Worm (Caenorhabditis elegans): Measurements from ENCODE around the gene F40G9.9.

F40G9.9 gene

DNA sequence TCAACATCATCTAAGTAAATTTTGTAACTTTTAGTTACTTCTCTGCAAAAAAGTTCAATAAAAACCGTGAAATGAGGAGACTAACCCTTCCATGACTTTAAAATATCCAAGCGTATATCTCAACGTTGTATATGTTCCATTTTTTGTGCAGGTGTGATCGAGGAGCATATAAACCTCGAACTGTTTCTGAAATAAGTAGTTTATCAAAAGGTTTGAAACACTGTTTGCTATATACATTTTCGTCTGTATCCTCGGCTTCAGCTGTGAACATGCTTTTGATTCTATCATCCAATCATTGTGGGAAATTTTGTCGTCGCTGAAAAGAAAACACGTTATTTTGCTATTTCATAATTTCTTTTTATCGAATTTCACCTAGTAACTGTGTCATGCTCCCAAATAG is 9.4 kb upstream of the F40G9.9 start, which contains the start of gene F40G9.5:
F40G9.5 (plus strand) TSS at position 301 of the 400 bp plus-strand sequence.
- no peak for TF ChIP-seq skn-1 (tag; optimal IDR thresholded peaks at IDR 0.05)
- TF ChIP-seq hlh-4 (tag; optimal IDR thresholded peaks at IDR 0.05) = no peak
- TF ChIP-seq C34B4.2 (tag; optimal IDR thresholded peaks at IDR 0.05) = no peak
- no peak for TF ChIP-seq blmp-1 (tag; optimal IDR thresholded peaks at IDR 0.05)
- no peak for TF ChIP-seq mef-2 (tag; optimal IDR thresholded peaks at IDR 0.05)
- TF ChIP-seq tlp-1 (tag; optimal IDR thresholded peaks at IDR 0.05) = no peak

DNA sequence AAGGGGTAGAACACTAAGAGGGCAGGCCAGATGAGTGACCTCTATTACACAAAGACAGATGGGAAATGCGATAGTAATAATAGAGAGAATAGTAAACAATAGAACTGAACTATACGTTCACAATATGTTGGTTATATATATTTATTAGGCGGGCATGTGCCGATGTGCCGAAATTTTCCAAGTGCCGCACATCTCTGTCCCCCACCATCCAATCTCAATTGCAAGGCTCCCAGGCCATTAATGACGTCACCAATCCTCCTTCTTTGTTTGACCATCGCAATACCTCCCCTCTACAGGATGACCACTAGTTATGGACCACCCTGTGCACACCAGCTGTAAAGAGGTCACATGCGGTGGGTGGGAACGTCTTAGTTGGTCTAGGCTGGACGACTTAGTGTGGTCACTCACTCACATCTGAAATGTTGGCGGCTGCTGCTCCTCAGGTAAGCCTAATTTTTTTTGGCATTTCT is 7.6 kb upstream of the F40G9.9 start, which contains the start of gene F40G9.6:
F40G9.6 (plus strand) TSS at position 420 of the 470 bp plus-strand sequence.
- no peak for TF ChIP-seq lsy-2 (tag; optimal IDR thresholded peaks at IDR 0.05)

DNA sequence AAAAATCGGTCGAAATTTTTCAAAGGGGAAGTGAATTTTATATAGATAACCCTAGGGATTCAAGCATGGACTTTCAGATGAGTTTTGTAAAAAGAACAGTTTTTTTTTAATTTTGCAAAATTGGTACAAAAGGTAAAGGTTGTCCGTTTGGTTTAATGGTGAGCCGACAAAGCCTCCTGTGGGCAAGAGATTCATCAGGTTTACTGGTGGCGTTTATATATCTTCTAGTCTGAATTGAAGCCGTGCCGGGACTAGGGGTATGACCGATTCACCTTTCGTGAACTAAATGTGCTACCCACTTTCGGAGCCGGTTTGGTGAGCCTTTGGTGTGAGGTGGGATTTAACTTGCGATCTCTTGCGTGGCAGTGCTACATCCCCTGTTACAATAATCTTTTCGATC is 6.6 kb upstream of the F40G9.9 start:
- TF ChIP-seq snu-23 (GFP tag; optimal IDR thresholded peaks at IDR 0.05) (no peak), zag-1 (tag; optimal IDR thresholded peaks at IDR 0.05) (no peak), aha-1 (tag; optimal IDR thresholded peaks at IDR 0.05) (no peak), mdl-1 (tag; optimal IDR thresholded peaks at IDR 0.05) (no peak), nhr-11 (tag; optimal IDR thresholded peaks at IDR 0.05) (no peak), nhr-84 (tag; optimal IDR thresholded peaks at IDR 0.05) (no peak)

DNA sequence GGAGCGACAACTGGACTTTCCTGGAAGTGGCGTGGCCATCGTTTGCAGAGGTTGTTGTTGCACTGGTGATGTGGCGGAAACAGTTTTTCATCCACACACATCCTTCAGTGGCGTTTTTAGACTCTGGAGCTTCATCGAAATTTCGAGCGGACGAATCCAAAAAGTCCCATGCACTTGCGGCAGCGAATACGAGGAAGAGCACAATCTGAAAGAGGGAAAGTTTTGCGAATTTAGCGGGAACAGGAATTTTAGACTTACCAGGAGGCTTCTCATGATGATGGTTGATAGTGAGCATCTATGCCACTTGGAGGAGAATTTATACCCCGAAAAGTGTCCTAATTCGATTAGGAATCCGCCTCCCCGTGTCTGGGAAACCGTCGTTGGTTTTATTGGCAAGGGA is 6.2 kb upstream of the F40G9.9 start, which contains the start of gene F40G9.14:
F40G9.14 (minus strand) TSS at position 101 of the 400 bp plus-strand sequence.
- TF ChIP-seq pqm-1 (tag; optimal IDR thresholded peaks at IDR 0.05) (no peak), snu-23 (GFP tag; optimal IDR thresholded peaks at IDR 0.05) (no peak), lsy-2 (tag; optimal IDR thresholded peaks at IDR 0.05) (no peak), grh-1 (GFP tag; IDR thresholded peaks at IDR 0.05) (no peak), pax-3 (tag; optimal IDR thresholded peaks at IDR 0.05) (no peak), mef-2 (tag; optimal IDR thresholded peaks at IDR 0.05) (no peak), lin-15B (tag; optimal IDR thresholded peaks at IDR 0.05) (no peak), egl-13 (tag; optimal IDR thresholded peaks at IDR 0.05) (no peak), lin-39 (tag; optimal IDR thresholded peaks at IDR 0.05) (no peak), elt-2 (tag; optimal IDR thresholded peaks at IDR 0.05) (no peak), tbx-2 (tag; optimal IDR thresholded peaks at IDR 0.05) (no peak), C34B4.2 (tag; optimal IDR thresholded peaks at IDR 0.05) (no peak), C04F5.9 (tag; optimal IDR thresholded peaks at IDR 0.05) (no peak), dsc-1 (tag; optimal IDR thresholded peaks at IDR 0.05) (no peak), rnt-1 (tag; optimal IDR thresholded peaks at IDR 0.05) (no peak), vab-15 (tag; optimal IDR thresholded peaks at IDR 0.05) (no peak), ceh-8 (GFP tag; optimal IDR thresholded peaks at IDR 0.05) (no peak)

DNA sequence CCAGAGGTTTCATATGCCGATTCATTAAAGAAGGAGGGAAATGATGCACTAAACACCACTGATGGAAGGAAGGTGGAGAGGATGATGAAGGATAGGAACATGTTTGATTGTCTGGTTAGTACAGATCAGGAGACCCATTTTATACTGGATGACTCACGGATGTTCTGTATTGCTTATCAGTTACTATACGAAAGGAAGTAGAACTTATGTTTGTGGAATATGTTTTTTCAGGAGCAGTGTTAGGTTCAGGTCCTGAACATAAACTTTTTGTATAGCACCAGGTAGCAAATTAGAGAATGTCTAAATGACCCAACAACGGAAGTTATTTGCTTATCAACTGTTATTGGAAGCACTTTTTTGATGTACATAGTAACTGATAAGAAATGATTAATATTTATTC is 4.2 kb upstream of the F40G9.9 start, which contains the start of gene clec-148:
clec-148 (minus strand) TSS at position 101 of the 400 bp plus-strand sequence.
- TF ChIP-seq mdl-1 (tag; optimal IDR thresholded peaks at IDR 0.05) = no peak
- no peak for TF ChIP-seq dsc-1 (tag; optimal IDR thresholded peaks at IDR 0.05)
- TF ChIP-seq xbp-1 (tag; optimal IDR thresholded peaks at IDR 0.05) = no peak
- TF ChIP-seq mep-1 (tag; optimal IDR thresholded peaks at IDR 0.05) = no peak
- TF ChIP-seq egl-27 (tag; optimal IDR thresholded peaks at IDR 0.05) = no peak
- no peak for TF ChIP-seq hpl-2 (GFP tag; optimal IDR thresholded peaks at IDR 0.05)
- TF ChIP-seq dpl-1 (GFP tag; optimal IDR thresholded peaks at IDR 0.05) = no peak
- TF ChIP-seq ceh-63 (GFP tag; optimal IDR thresholded peaks at IDR 0.05) = no peak
- no peak for TF ChIP-seq sup-37 (GFP tag; optimal IDR thresholded peaks at IDR 0.05)
- TF ChIP-seq lin-14 (GFP tag; optimal IDR thresholded peaks at IDR 0.05) = no peak
- no peak for TF ChIP-seq nhr-47 (tag; optimal IDR thresholded peaks at IDR 0.05)
- no peak for TF ChIP-seq hlh-4 (tag; optimal IDR thresholded peaks at IDR 0.05)
- TF ChIP-seq sox-4 (tag; optimal IDR thresholded peaks at IDR 0.05) = no peak
- no peak for TF ChIP-seq efl-3 (GFP tag; optimal IDR thresholded peaks at IDR 0.05)
- TF ChIP-seq nhr-20 (tag; optimal IDR thresholded peaks at IDR 0.05) = no peak
- TF ChIP-seq C34B4.2 (tag; optimal IDR thresholded peaks at IDR 0.05) = no peak
- TF ChIP-seq unc-98 (GFP tag; IDR thresholded peaks at IDR 0.05) = no peak
- no peak for TF ChIP-seq ztf-11 (tag; optimal IDR thresholded peaks at IDR 0.05)
- no peak for TF ChIP-seq tbx-2 (tag; optimal IDR thresholded peaks at IDR 0.05)
- TF ChIP-seq unc-62 (GFP tag; optimal IDR thresholded peaks at IDR 0.05) = no peak
